Worm (Caenorhabditis elegans) whole organism, young adult: Measurements from ENCODE around the gene M163.11.

Source experiments
- F33H1.4 ChIP-seq: fragments of 200-800 bp; sonication (Bioruptor generic); IDR thresholded peaks from 2 replicates; pipeline ENCODE4 v1.3.6; 2022; ENCODE audit warnings: missing genetic modification reagents, missing genetic modification characterization, missing compliant biosample characterization
- F37B4.10 ChIP-seq: fragments of 200-800 bp; sonication (Bioruptor generic); IDR thresholded peaks from 2 replicates; pipeline ENCODE4 v1.3.6; 2022; ENCODE audit warnings: missing genetic modification characterization, missing compliant biosample characterization
- F52B5.7 ChIP-seq: sonication (generic microtip); optimal IDR thresholded peaks from 2 replicates; lab custom pipeline; 2016; ENCODE audit warnings: mild to moderate bottlenecking, missing genetic modification characterization, missing compliant biosample characterization
- F55B11.4 ChIP-seq: sonication (generic microtip); optimal IDR thresholded peaks from 2 replicates; lab custom pipeline; 2016; ENCODE audit warnings: missing compliant biosample characterization, missing genetic modification characterization, borderline replicate concordance; ENCODE audit not compliant: insufficient read depth
- T07F8.4 ChIP-seq: sonication (generic microtip); optimal IDR thresholded peaks from 2 replicates; lab custom pipeline; 2016; ENCODE audit warnings: mild to moderate bottlenecking, missing genetic modification characterization, moderate library complexity, missing compliant biosample characterization
- Y56A3A.18 ChIP-seq: fragments of 200-800 bp; sonication (Bioruptor generic); IDR thresholded peaks from 2 replicates; pipeline ENCODE4 v1.3.6; 2022; ENCODE audit warnings: missing genetic modification reagents, missing genetic modification characterization, missing compliant biosample characterization
- Y95B8A.8 ChIP-seq: fragments of 200-800 bp; sonication (Bioruptor generic); IDR thresholded peaks from 2 replicates; pipeline ENCODE4 v1.3.6; 2022; ENCODE audit warnings: missing genetic modification reagents, missing genetic modification characterization, missing compliant biosample characterization
- ZK185.1 ChIP-seq: sonication (generic microtip); optimal IDR thresholded peaks from 2 replicates; lab custom pipeline; 2016; ENCODE audit warnings: mild to moderate bottlenecking, missing genetic modification characterization, missing compliant biosample characterization; ENCODE audit not compliant: poor library complexity, severe bottlenecking
- aptf-2 ChIP-seq: fragments of 200-800 bp; sonication (Bioruptor generic); conservative IDR thresholded peaks from 2 replicates; pipeline ENCODE4 v1.3.6; 2022; ENCODE audit warnings: missing genetic modification reagents, missing genetic modification characterization, missing compliant biosample characterization
- attf-3 ChIP-seq: fragments of 200-800 bp; sonication (Bioruptor generic); conservative IDR thresholded peaks from 2 replicates; pipeline ENCODE4 v1.3.6; 2022; ENCODE audit warnings: missing genetic modification reagents, missing genetic modification characterization, missing compliant biosample characterization
- cebp-1 ChIP-seq, 2 experiments: fragments of 200-800 bp in 1 of 2; sonication (Bioruptor generic) in 1 of 2; sonication (generic microtip) in 1 of 2; IDR thresholded peaks in 1 of 2; optimal IDR thresholded peaks in 1 of 2; 2 replicates each; pipeline versions ENCODE4 v1.3.6 to Lab custom; 2017 to 2022; ENCODE audit warnings: missing compliant biosample characterization in 2 of 2, missing genetic modification characterization in 2 of 2, mild to moderate bottlenecking in 1 of 2, missing genetic modification reagents in 1 of 2, moderate library complexity in 1 of 2
- ceh-58 ChIP-seq: fragments of 200-800 bp; sonication (Bioruptor generic); IDR thresholded peaks from 2 replicates; pipeline ENCODE4 v1.3.6; 2022; ENCODE audit warnings: missing genetic modification characterization, missing compliant biosample characterization
- ceh-79 ChIP-seq: sonication (generic microtip); optimal IDR thresholded peaks from 2 replicates; lab custom pipeline; 2017; ENCODE audit warnings: mild to moderate bottlenecking, missing genetic modification characterization, missing compliant biosample characterization
- chd-7 ChIP-seq: sonication (generic microtip); optimal IDR thresholded peaks from 2 replicates; lab custom pipeline; 2016; ENCODE audit warnings: mild to moderate bottlenecking, missing genetic modification characterization, moderate library complexity, missing compliant biosample characterization
- die-1 ChIP-seq: sonication (generic microtip); optimal IDR thresholded peaks from 2 replicates; lab custom pipeline; 2016; ENCODE audit warnings: missing genotype, mild to moderate bottlenecking, missing genetic modification characterization, missing compliant biosample characterization
- dox-1 ChIP-seq: fragments of 200-800 bp; sonication (Bioruptor generic); IDR thresholded peaks from 2 replicates; pipeline ENCODE4 v1.3.6; 2022; ENCODE audit warnings: missing genetic modification reagents, missing genetic modification characterization, missing compliant biosample characterization
- efl-1 ChIP-seq: fragments of 150-350 bp; optimal IDR thresholded peaks from 2 replicates; lab custom pipeline; 2014; ENCODE audit warnings: missing biosample characterization, missing genetic modification reagents, missing genetic modification characterization
- lin-54 ChIP-seq: fragments of 200-800 bp; sonication (Bioruptor generic); optimal IDR thresholded peaks from 2 replicates; lab custom pipeline; 2018; ENCODE audit warnings: mild to moderate bottlenecking, missing genetic modification characterization, missing compliant biosample characterization
- lsy-27 ChIP-seq: sonication (generic microtip); optimal IDR thresholded peaks from 2 replicates; lab custom pipeline; 2017; ENCODE audit warnings: missing genetic modification characterization, mild to moderate bottlenecking, missing compliant biosample characterization, antibody characterized with exemption, missing genotype, borderline replicate concordance; ENCODE audit not compliant: insufficient read depth
- madf-10 ChIP-seq: sonication (generic microtip); optimal IDR thresholded peaks from 2 replicates; lab custom pipeline; 2016; ENCODE audit warnings: mild to moderate bottlenecking, missing genetic modification characterization, missing compliant biosample characterization
- mes-4 ChIP-seq: sonication (generic microtip); optimal IDR thresholded peaks from 2 replicates; lab custom pipeline; 2016; ENCODE audit warnings: missing genotype, missing genetic modification characterization, missing compliant biosample characterization
- mxl-1 ChIP-seq: sonication (generic microtip); optimal IDR thresholded peaks from 2 replicates; lab custom pipeline; 2016; ENCODE audit warnings: missing genetic modification characterization, missing compliant biosample characterization
- nfyb-1 ChIP-seq: fragments of 200-800 bp; sonication (Bioruptor generic); IDR thresholded peaks from 2 replicates; pipeline ENCODE4 v1.3.6; 2022; ENCODE audit warnings: missing genetic modification reagents, missing genetic modification characterization, missing compliant biosample characterization
- nhr-120 ChIP-seq: fragments of 200-800 bp; sonication (Bioruptor generic); IDR thresholded peaks from 2 replicates; pipeline ENCODE4 v1.3.6; 2022; ENCODE audit warnings: missing genetic modification characterization, missing compliant biosample characterization
- nhr-90 ChIP-seq: sonication (generic microtip); optimal IDR thresholded peaks from 2 replicates; lab custom pipeline; 2016; ENCODE audit warnings: missing genotype, mild to moderate bottlenecking, missing genetic modification characterization, missing compliant biosample characterization
- repo-1 ChIP-seq: sonication (generic microtip); optimal IDR thresholded peaks from 2 replicates; lab custom pipeline; 2017; ENCODE audit warnings: mild to moderate bottlenecking, missing genetic modification characterization, missing compliant biosample characterization
- snpc-1.3 ChIP-seq: sonication (generic microtip); optimal IDR thresholded peaks from 2 replicates; lab custom pipeline; 2017; ENCODE audit warnings: missing genetic modification characterization, mild to moderate bottlenecking, missing compliant biosample characterization, antibody characterized with exemption, moderate library complexity, missing genotype, missing genetic modification reagents; ENCODE audit not compliant: insufficient read depth
- tbx-9 ChIP-seq: sonication (generic microtip); optimal IDR thresholded peaks from 2 replicates; lab custom pipeline; 2016; ENCODE audit warnings: borderline replicate concordance, missing genetic modification characterization, inconsistent platforms, missing compliant biosample characterization
- unc-130 ChIP-seq: sonication (generic microtip); optimal IDR thresholded peaks from 2 replicates; lab custom pipeline; 2016; ENCODE audit warnings: missing genetic modification reagents, missing genetic modification characterization, missing compliant biosample characterization
- unc-62 ChIP-seq: fragments of 150-350 bp; optimal IDR thresholded peaks from 2 replicates; lab custom pipeline; 2014; ENCODE audit warnings: missing biosample characterization, missing genetic modification reagents, missing genetic modification characterization
- xnd-1 ChIP-seq: sonication (generic microtip); optimal IDR thresholded peaks from 2 replicates; lab custom pipeline; 2016; ENCODE audit warnings: missing genotype, missing genetic modification reagents, missing genetic modification characterization, missing compliant biosample characterization
- ztf-22 ChIP-seq: fragments of 200-800 bp; sonication (Bioruptor generic); optimal IDR thresholded peaks from 2 replicates; lab custom pipeline; 2018; ENCODE audit warnings: mild to moderate bottlenecking, missing genetic modification characterization, moderate library complexity, missing compliant biosample characterization
- ztf-25 ChIP-seq: fragments of 200-800 bp; sonication (Bioruptor generic); IDR thresholded peaks from 2 replicates; pipeline ENCODE4 v1.3.6; 2022; ENCODE audit warnings: missing genetic modification reagents, missing genetic modification characterization, missing compliant biosample characterization
- ztf-28 ChIP-seq: fragments of 200-800 bp; sonication (Bioruptor generic); IDR thresholded peaks from 2 replicates; pipeline ENCODE4 v1.3.6; 2022; ENCODE audit warnings: missing genetic modification reagents, missing genetic modification characterization, missing compliant biosample characterization
- ztf-6 ChIP-seq: fragments of 200-800 bp; sonication (Bioruptor generic); IDR thresholded peaks from 2 replicates; pipeline ENCODE4 v1.3.6; 2022; ENCODE audit warnings: missing genetic modification reagents, missing genetic modification characterization, missing compliant biosample characterization

M163.11 gene

DNA sequence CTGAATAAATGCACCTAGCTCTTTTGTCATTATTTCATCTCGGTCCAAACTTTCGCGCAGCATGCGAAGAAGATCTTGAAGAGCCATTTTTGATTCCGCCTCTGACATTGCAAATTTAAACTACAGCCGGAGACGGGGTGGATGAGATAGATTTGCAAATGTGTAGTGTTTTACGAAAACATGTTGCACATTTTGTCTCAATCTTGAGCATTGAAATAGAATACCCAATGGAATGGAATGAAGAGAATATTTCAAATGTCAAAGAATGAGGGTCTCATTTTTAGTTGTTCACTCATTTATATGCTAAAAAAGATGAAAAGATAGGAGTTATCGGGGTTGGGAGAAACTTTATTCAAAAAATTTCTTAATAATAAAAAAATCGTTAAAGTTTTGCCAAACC is 23.8 kb upstream of the M163.11 start, which contains the start of gene Y66C5A.1:
Gene Y66C5A.1 (minus strand): TSS at position 101 of the 400 bp plus-strand sequence.
- TF ChIP-seq F55B11.4 (tag; lab: Kevin White, UChicago), result no peak
- TF ChIP-seq ztf-25, result no peak
- TF ChIP-seq cebp-1 (GFP tag; IDR thresholded peaks at IDR 0.05; lab: Robert Waterston, UW), result no peak
- no peak for TF ChIP-seq cebp-1 (tag; optimal IDR thresholded peaks at IDR 0.05; lab: Kevin White, UChicago)
- TF ChIP-seq dox-1 (GFP tag; lab: Robert Waterston, UW), result no peak
- TF ChIP-seq nfyb-1 (GFP tag; lab: Robert Waterston, UW), result no peak
- TF ChIP-seq die-1 (tag; lab: Kevin White, UChicago), result no peak
- TF ChIP-seq Y56A3A.18 (GFP tag; lab: Robert Waterston, UW), result no peak
- no peak for TF ChIP-seq ztf-28 (GFP tag; lab: Robert Waterston, UW)

DNA sequence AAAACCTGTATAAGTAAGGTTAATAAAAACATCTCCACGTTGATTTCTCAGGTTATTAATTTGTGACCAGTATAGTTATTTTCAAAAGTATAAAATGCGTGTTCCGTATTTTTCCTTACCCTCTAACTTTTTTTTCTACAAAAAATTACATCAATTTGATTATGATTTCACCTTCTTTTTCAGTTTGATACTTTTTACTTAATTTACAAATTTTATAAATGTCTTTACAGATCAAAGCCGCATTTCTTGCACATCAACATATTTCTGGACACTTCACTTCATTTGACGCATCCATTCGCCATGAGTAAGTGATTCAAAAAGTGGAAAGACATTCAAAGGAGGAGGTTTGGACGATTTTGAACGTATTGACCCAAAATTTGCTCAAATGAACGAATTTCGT is 18.8 kb upstream of the M163.11 start, which contains the start of gene Y66C5A.2:
Gene Y66C5A.2 (plus strand): TSS at position 301 of the 400 bp plus-strand sequence.
- TF ChIP-seq lin-54 (GFP tag; lab: Kevin White, UChicago), result no peak

DNA sequence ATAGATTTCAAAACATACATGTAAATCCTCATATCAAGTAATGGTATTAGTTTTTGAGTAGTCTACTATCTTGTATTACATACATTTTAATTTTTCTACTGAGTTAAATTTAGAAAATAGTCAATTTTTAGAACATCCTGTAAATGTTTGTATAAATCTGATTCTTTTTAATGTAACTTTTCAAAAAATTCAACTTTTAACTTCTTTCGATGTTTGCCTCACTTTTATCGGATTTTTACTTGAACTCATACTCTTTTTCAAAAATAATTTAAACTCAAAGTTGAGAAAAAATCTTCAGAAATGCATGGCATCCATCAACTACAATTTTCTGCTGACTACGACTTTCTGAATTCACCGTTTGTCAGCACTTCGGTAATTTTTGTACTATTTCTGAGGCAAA is 14.7 kb upstream of the M163.11 start, which contains the start of gene M163.7:
Gene M163.7 (plus strand): TSS at position 301 of the 400 bp plus-strand sequence.
- TF ChIP-seq F37B4.10 (GFP tag; lab: Robert Waterston, UW), result no peak
- no peak for TF ChIP-seq unc-62
- TF ChIP-seq ceh-79 (tag; lab: Kevin White, UChicago), result no peak
- TF ChIP-seq nhr-90 (tag; lab: Kevin White, UChicago), result no peak
- no peak for TF ChIP-seq efl-1 (GFP tag; lab: Kevin White, UChicago)
- TF ChIP-seq F52B5.7 (tag; lab: Kevin White, UChicago), result no peak
- no peak for TF ChIP-seq Y95B8A.8 (GFP tag; lab: Robert Waterston, UW)
- TF ChIP-seq F33H1.4 (GFP tag; lab: Robert Waterston, UW), result no peak
- TF ChIP-seq snpc-1.3 (tag; lab: Kevin White, UChicago), result no peak
- no peak for TF ChIP-seq T07F8.4
- TF ChIP-seq lsy-27 (tag; lab: Kevin White, UChicago), result no peak
- TF ChIP-seq attf-3, result no peak
- no peak for TF ChIP-seq repo-1 (tag; lab: Kevin White, UChicago)
- TF ChIP-seq unc-130 (GFP tag; lab: Kevin White, UChicago), result no peak
- TF ChIP-seq nhr-120 (GFP tag; lab: Robert Waterston, UW), result no peak

DNA sequence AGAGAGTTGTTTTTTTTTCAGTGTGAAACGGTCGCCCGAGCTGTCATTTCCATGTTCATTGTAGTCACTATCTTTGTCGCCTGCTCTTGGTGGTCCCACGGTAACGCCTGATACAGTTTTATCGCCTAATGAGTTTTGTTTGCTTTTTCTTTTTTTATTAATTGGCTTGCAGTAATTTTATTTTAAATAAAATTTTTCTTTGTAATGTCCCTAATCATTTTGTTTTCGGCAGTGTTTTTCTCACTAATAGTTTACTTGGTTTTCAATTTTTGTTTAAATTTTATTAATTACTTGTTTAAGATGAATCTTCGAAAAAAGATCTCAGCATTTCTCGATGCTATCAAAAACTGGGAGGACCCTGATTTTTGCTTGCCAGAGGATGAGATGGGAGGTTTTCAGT is 13.6 kb upstream of the M163.11 start, which contains the start of gene M163.22:
Gene M163.22 (plus strand): TSS at position 301 of the 400 bp plus-strand sequence.
- no peak for TF ChIP-seq chd-7 (tag; lab: Kevin White, UChicago)
- no peak for TF ChIP-seq ztf-6 (GFP tag; lab: Robert Waterston, UW)
- TF ChIP-seq xnd-1, result no peak
- TF ChIP-seq ceh-58, result no peak
- TF ChIP-seq mes-4 (tag; lab: Kevin White, UChicago), result no peak
- no peak for TF ChIP-seq tbx-9 (tag; lab: Kevin White, UChicago)
- no peak for TF ChIP-seq lin-54 (GFP tag; lab: Kevin White, UChicago)
- no peak for TF ChIP-seq mxl-1
- TF ChIP-seq aptf-2 (GFP tag; lab: Robert Waterston, UW), result no peak
- no peak for TF ChIP-seq ztf-22 (GFP tag; lab: Kevin White, UChicago)
- TF ChIP-seq ZK185.1 (tag; lab: Kevin White, UChicago), result no peak
- no peak for TF ChIP-seq Y95B8A.8 (GFP tag; lab: Robert Waterston, UW)
- TF ChIP-seq madf-10 (tag; lab: Kevin White, UChicago), result no peak
- TF ChIP-seq T07F8.4, result no peak
